Fruit fly (Drosophila melanogaster) whole organism, prepupa: ENCODE data around the gene LanA.

Experiments used
- Blimp-1 ChIP-seq: fragments of 200-800 bp; sonication (Bioruptor generic); optimal IDR thresholded peaks from 3 replicates; lab custom pipeline; 2017; ENCODE audit warnings: missing biosample characterization, missing genetic modification characterization, mild to moderate bottlenecking, moderate library complexity, missing genetic modification reagents
- CG10631 ChIP-seq: fragments of 200-800 bp; sonication (Bioruptor generic); optimal IDR thresholded peaks from 2 replicates; lab custom pipeline; 2016; ENCODE audit warnings: missing biosample characterization, missing genetic modification characterization
- CG10669 ChIP-seq: fragments of 200-800 bp; sonication (Bioruptor generic); optimal IDR thresholded peaks from 3 replicates; lab custom pipeline; 2018; ENCODE audit warnings: missing biosample characterization, mild to moderate bottlenecking, missing genetic modification characterization, moderate library complexity
- CG11294 ChIP-seq: fragments of 200-800 bp; sonication (Bioruptor generic); IDR thresholded peaks from 2 replicates; pipeline ENCODE4 v1.3.6; 2022; ENCODE audit warnings: missing biosample characterization, missing genetic modification characterization
- CG11762 ChIP-seq: fragments of 200-800 bp; sonication (Bioruptor generic); optimal IDR thresholded peaks from 3 replicates; lab custom pipeline; 2016; ENCODE audit warnings: missing biosample characterization, missing genetic modification characterization; ENCODE audit not compliant: insufficient read depth
- CG11902 ChIP-seq: fragments of 200-800 bp; sonication (Bioruptor generic); optimal IDR thresholded peaks from 3 replicates; lab custom pipeline; 2016; ENCODE audit warnings: missing biosample characterization, missing genetic modification characterization
- CG15336 ChIP-seq: fragments of 200-800 bp; sonication (Bioruptor generic); IDR thresholded peaks from 2 replicates; pipeline ENCODE4 v1.3.6; 2022; ENCODE audit warnings: missing biosample characterization, missing genetic modification characterization
- CG1621 ChIP-seq: fragments of 200-800 bp; sonication (Bioruptor generic); optimal IDR thresholded peaks from 3 replicates; lab custom pipeline; 2018; ENCODE audit warnings: missing biosample characterization, mild to moderate bottlenecking, missing genetic modification characterization
- CG16779 ChIP-seq: fragments of 200-800 bp; sonication (Bioruptor generic); optimal IDR thresholded peaks from 3 replicates; lab custom pipeline; 2017; ENCODE audit warnings: missing biosample characterization, mild to moderate bottlenecking, missing genetic modification characterization
- CG3032 ChIP-seq: fragments of 200-800 bp; optimal IDR thresholded peaks from 2 replicates; lab custom pipeline; 2019; ENCODE audit warnings: missing biosample characterization, mild to moderate bottlenecking, missing genetic modification characterization, moderate library complexity
- CG31627 ChIP-seq: fragments of 200-800 bp; sonication (Bioruptor generic); optimal IDR thresholded peaks from 3 replicates; lab custom pipeline; 2016; ENCODE audit warnings: missing biosample characterization, missing genetic modification characterization
- CG32006 ChIP-seq: fragments of 200-800 bp; sonication (Bioruptor generic); optimal IDR thresholded peaks from 3 replicates; lab custom pipeline; 2017; ENCODE audit warnings: missing biosample characterization, mild to moderate bottlenecking, missing genetic modification characterization
- CG34406 ChIP-seq: fragments of 200-800 bp; sonication (Bioruptor generic); optimal IDR thresholded peaks from 3 replicates; lab custom pipeline; 2016; ENCODE audit warnings: missing biosample characterization, missing genetic modification characterization
- CG3919 ChIP-seq: fragments of 200-800 bp; sonication (Bioruptor generic); optimal IDR thresholded peaks from 3 replicates; lab custom pipeline; 2016; ENCODE audit warnings: missing biosample characterization, missing genetic modification characterization
- CG4318 ChIP-seq: fragments of 200-800 bp; sonication (Bioruptor generic); optimal IDR thresholded peaks from 3 replicates; lab custom pipeline; 2017; ENCODE audit warnings: missing biosample characterization, mild to moderate bottlenecking, missing genetic modification characterization
- CG6163 ChIP-seq: fragments of 200-800 bp; sonication (Bioruptor generic); IDR thresholded peaks from 3 replicates; pipeline ENCODE4 v1.3.6; 2022; ENCODE audit warnings: missing biosample characterization, missing genetic modification characterization
- CG6276 ChIP-seq: fragments of 200-800 bp; sonication (Bioruptor generic); optimal IDR thresholded peaks from 2 replicates; lab custom pipeline; 2017; ENCODE audit warnings: missing biosample characterization, mild to moderate bottlenecking, missing genetic modification characterization
- CG6792 ChIP-seq: fragments of 200-800 bp; sonication (Bioruptor generic); optimal IDR thresholded peaks from 3 replicates; lab custom pipeline; 2016; ENCODE audit warnings: missing biosample characterization, missing genetic modification characterization
- CG6808 ChIP-seq: fragments of 200-800 bp; sonication (Bioruptor generic); optimal IDR thresholded peaks from 3 replicates; lab custom pipeline; 2017; ENCODE audit warnings: missing biosample characterization, missing genetic modification characterization, mild to moderate bottlenecking, moderate library complexity, missing genetic modification reagents
- CG8119 ChIP-seq: fragments of 200-800 bp; sonication (Bioruptor generic); IDR thresholded peaks from 3 replicates; pipeline ENCODE4 v1.3.6; 2022; ENCODE audit warnings: missing biosample characterization, missing genetic modification characterization
- CG8319 ChIP-seq: fragments of 200-800 bp; sonication (Bioruptor generic); optimal IDR thresholded peaks from 3 replicates; lab custom pipeline; 2016; ENCODE audit warnings: missing biosample characterization, missing genetic modification characterization
- CG8632 ChIP-seq: fragments of 200-800 bp; sonication (Bioruptor generic); optimal IDR thresholded peaks from 3 replicates; lab custom pipeline; 2016; ENCODE audit warnings: missing biosample characterization, missing genetic modification characterization
- CG9139 ChIP-seq: fragments of 200-800 bp; sonication (Bioruptor generic); optimal IDR thresholded peaks from 3 replicates; lab custom pipeline; 2017; ENCODE audit warnings: missing biosample characterization, mild to moderate bottlenecking, missing genetic modification characterization
- Eip75B ChIP-seq: fragments of 200-800 bp; sonication (Bioruptor generic); optimal IDR thresholded peaks from 3 replicates; lab custom pipeline; 2016; ENCODE audit warnings: missing biosample characterization, missing genetic modification characterization
- Eip78C ChIP-seq: fragments of 200-800 bp; sonication (Bioruptor generic); peaks from one replicate; lab custom pipeline; 2016; ENCODE audit warnings: missing biosample characterization, missing genetic modification characterization
- Eip93F ChIP-seq: fragments of 200-800 bp; sonication (Bioruptor generic); optimal IDR thresholded peaks from 2 replicates; lab custom pipeline; 2016; ENCODE audit warnings: missing biosample characterization, mild to moderate bottlenecking, missing genetic modification characterization
- Gug ChIP-seq: fragments of 200-800 bp; sonication (Bioruptor generic); IDR thresholded peaks from 2 replicates; pipeline ENCODE4 v1.3.6; 2022; ENCODE audit warnings: missing biosample characterization, missing genetic modification characterization
- Hr38 ChIP-seq: sonication (Bioruptor generic); optimal IDR thresholded peaks from 2 replicates; lab custom pipeline; 2016; ENCODE audit warnings: missing biosample characterization, missing genetic modification characterization
- Hr4 ChIP-seq: fragments of 200-800 bp; sonication (Bioruptor generic); optimal IDR thresholded peaks from 3 replicates; lab custom pipeline; 2016; ENCODE audit warnings: missing biosample characterization, missing genetic modification characterization
- Lpt ChIP-seq: fragments of 200-800 bp; sonication (Bioruptor generic); optimal IDR thresholded peaks from 3 replicates; lab custom pipeline; 2016; ENCODE audit warnings: missing biosample characterization, missing genetic modification characterization
- Met ChIP-seq: fragments of 200-800 bp; sonication (Bioruptor generic); optimal IDR thresholded peaks from 3 replicates; lab custom pipeline; 2016; ENCODE audit warnings: missing biosample characterization, missing genetic modification characterization
- OdsH ChIP-seq: fragments of 200-800 bp; sonication (Bioruptor generic); optimal IDR thresholded peaks from 3 replicates; lab custom pipeline; 2016; ENCODE audit warnings: missing biosample characterization, missing genetic modification characterization
- Smox ChIP-seq: fragments of 200-800 bp; sonication (Bioruptor generic); optimal IDR thresholded peaks from 3 replicates; lab custom pipeline; 2016; ENCODE audit warnings: missing biosample characterization, missing genetic modification characterization
- Sox14 ChIP-seq: fragments of 200-800 bp; sonication (Bioruptor generic); optimal IDR thresholded peaks from 3 replicates; lab custom pipeline; 2016; ENCODE audit warnings: missing biosample characterization, missing genetic modification characterization
- Sox15 ChIP-seq: fragments of 200-800 bp; sonication (Bioruptor generic); optimal IDR thresholded peaks from 3 replicates; lab custom pipeline; 2016; ENCODE audit warnings: missing biosample characterization, missing genetic modification characterization
- acj6 ChIP-seq: fragments of 200-800 bp; sonication (Bioruptor generic); optimal IDR thresholded peaks from 3 replicates; lab custom pipeline; 2016; ENCODE audit warnings: missing biosample characterization, missing genetic modification characterization
- cyc ChIP-seq: fragments of 200-800 bp; sonication (Bioruptor generic); optimal IDR thresholded peaks from 3 replicates; lab custom pipeline; 2016; ENCODE audit warnings: missing biosample characterization, missing genetic modification characterization
- dac ChIP-seq: fragments of 200-800 bp; sonication (Bioruptor generic); optimal IDR thresholded peaks from 2 replicates; lab custom pipeline; 2017; ENCODE audit warnings: missing biosample characterization, mild to moderate bottlenecking, missing genetic modification characterization
- dsx ChIP-seq: fragments of 200-800 bp; optimal IDR thresholded peaks from 3 replicates; lab custom pipeline; 2019; ENCODE audit warnings: missing biosample characterization, mild to moderate bottlenecking, missing genetic modification characterization, moderate library complexity; ENCODE audit not compliant: poor library complexity, severe bottlenecking
- eg ChIP-seq: fragments of 200-800 bp; sonication (Bioruptor generic); IDR thresholded peaks from 3 replicates; pipeline ENCODE4 v1.3.6; 2022; ENCODE audit warnings: missing biosample characterization, missing genetic modification characterization
- esn ChIP-seq: fragments of 200-800 bp; sonication (Bioruptor generic); optimal IDR thresholded peaks from 2 replicates; lab custom pipeline; 2016; ENCODE audit warnings: missing biosample characterization, mild to moderate bottlenecking, missing genetic modification characterization, moderate library complexity
- fd59A ChIP-seq: fragments of 200-800 bp; sonication (Bioruptor generic); optimal IDR thresholded peaks from 2 replicates; lab custom pipeline; 2017; ENCODE audit warnings: missing biosample characterization, mild to moderate bottlenecking, missing genetic modification characterization, missing genetic modification reagents
- fd85E ChIP-seq: fragments of 200-800 bp; sonication (Bioruptor generic); optimal IDR thresholded peaks from 3 replicates; lab custom pipeline; 2016; ENCODE audit warnings: missing biosample characterization, missing genetic modification characterization
- fkh ChIP-seq: fragments of 200-800 bp; sonication (Bioruptor generic); optimal IDR thresholded peaks from 3 replicates; lab custom pipeline; 2017; ENCODE audit warnings: missing biosample characterization, mild to moderate bottlenecking, missing genetic modification characterization, moderate library complexity
- lz ChIP-seq: fragments of 200-800 bp; sonication (Bioruptor generic); optimal IDR thresholded peaks from 3 replicates; lab custom pipeline; 2016; ENCODE audit warnings: missing biosample characterization, missing genetic modification characterization
- net ChIP-seq: fragments of 200-800 bp; sonication (Bioruptor generic); optimal IDR thresholded peaks from 3 replicates; lab custom pipeline; 2016; ENCODE audit warnings: missing biosample characterization, missing genetic modification characterization
- salr ChIP-seq, 2 experiments: fragments of 200-800 bp; sonication (Bioruptor generic); optimal IDR thresholded peaks; 3 replicates each; lab custom pipeline; 2016 to 2018; ENCODE audit warnings: missing biosample characterization in 2 of 2, missing genetic modification characterization in 2 of 2, mild to moderate bottlenecking in 1 of 2
- spab ChIP-seq: fragments of 200-800 bp; sonication (Bioruptor generic); optimal IDR thresholded peaks from 2 replicates; lab custom pipeline; 2017; ENCODE audit warnings: missing biosample characterization, mild to moderate bottlenecking, missing genetic modification characterization, missing genetic modification reagents
- ss ChIP-seq, 2 experiments: fragments of 200-800 bp; sonication (Bioruptor generic); optimal IDR thresholded peaks; 2 replicates in 1 of 2; 3 replicates in 1 of 2; lab custom pipeline; 2017 to 2018; ENCODE audit warnings: mild to moderate bottlenecking in 2 of 2, missing biosample characterization in 2 of 2, missing genetic modification characterization in 2 of 2, moderate library complexity in 1 of 2
- svp ChIP-seq: fragments of 200-800 bp; sonication (Bioruptor generic); peaks from one replicate; lab custom pipeline; 2016; ENCODE audit warnings: missing biosample characterization, missing genetic modification characterization
- topi ChIP-seq: fragments of 200-800 bp; sonication (Bioruptor generic); optimal IDR thresholded peaks from 3 replicates; lab custom pipeline; 2016; ENCODE audit warnings: missing biosample characterization, missing genetic modification characterization
- vri ChIP-seq: fragments of 200-800 bp; sonication (Bioruptor generic); optimal IDR thresholded peaks from 3 replicates; lab custom pipeline; 2016; ENCODE audit warnings: missing biosample characterization, mild to moderate bottlenecking, missing genetic modification characterization

Gene LanA

dm6 chr3L:6266321-6266720 lies 48.5 kb upstream of the LanA start:
- TF ChIP-seq CG9139 = peak; percentile 64
- peak; percentile 80 for TF ChIP-seq CG8119
- TF ChIP-seq eg (GFP tag; lab: Robert Waterston, UW) = peak; percentile 92
- no peak for TF ChIP-seq fd85E (GFP tag; lab: Kevin White, UChicago)
- peak; percentile 71 for TF ChIP-seq Met (GFP tag; lab: Kevin White, UChicago)
- peak; percentile 61 for TF ChIP-seq CG10669 (GFP tag; lab: Kevin White, UChicago)
- TF ChIP-seq CG6792 (GFP tag; lab: Kevin White, UChicago) = peak; percentile 74
- peak; percentile 78 for TF ChIP-seq CG3032 (tag; lab: Kevin White, UChicago)
- TF ChIP-seq CG6808 (GFP tag; lab: Kevin White, UChicago) = peak; percentile 10
- TF ChIP-seq CG31627 (GFP tag; lab: Kevin White, UChicago) = peak; percentile 45
- TF ChIP-seq dsx (GFP tag; lab: Kevin White, UChicago) = peak; percentile 77
- peak; percentile 65 for TF ChIP-seq CG11762 (GFP tag; lab: Kevin White, UChicago)
- TF ChIP-seq Smox = peak; percentile 54
- TF ChIP-seq fd59A (GFP tag; lab: Kevin White, UChicago) = peak; percentile 59
- peak; percentile 81 for TF ChIP-seq CG32006
- no peak for TF ChIP-seq Eip93F (GFP tag; lab: Kevin White, UChicago)
- TF ChIP-seq ss (GFP tag; optimal IDR thresholded peaks at IDR 0.05; lab: Kevin White, UChicago) = peak; percentile 88 to 90
- TF ChIP-seq CG1621 (tag; lab: Kevin White, UChicago) = peak; percentile 54
- peak; percentile 49 for TF ChIP-seq vri
- no peak for TF ChIP-seq Hr38 (GFP tag; lab: Kevin White, UChicago)
- TF ChIP-seq CG34406 (GFP tag; lab: Kevin White, UChicago) = peak; percentile 71
- peak; percentile 17 for TF ChIP-seq Blimp-1
- peak; percentile 31 for TF ChIP-seq spab (GFP tag; lab: Kevin White, UChicago)
- TF ChIP-seq CG11294 (GFP tag; lab: Robert Waterston, UW) = peak; percentile 44; the same call in 1 of the 2 replicates
- peak; percentile 81 for TF ChIP-seq Eip75B
- peak; percentile 70 for TF ChIP-seq CG6276 (GFP tag; lab: Kevin White, UChicago)
- peak; percentile 82 for TF ChIP-seq acj6 (GFP tag; lab: Kevin White, UChicago)
- peak; percentile 84 for TF ChIP-seq CG15336 (GFP tag; lab: Robert Waterston, UW)
- TF ChIP-seq net (GFP tag; lab: Kevin White, UChicago) = peak; percentile 78
- peak; percentile 50 for TF ChIP-seq Sox15 (GFP tag; lab: Kevin White, UChicago)
- TF ChIP-seq OdsH = peak; percentile 82
- TF ChIP-seq CG8632 = peak; percentile 73
- TF ChIP-seq Lpt (GFP tag; lab: Kevin White, UChicago) = peak; percentile 76
- peak; percentile 92 for TF ChIP-seq svp (GFP tag; lab: Kevin White, UChicago)
- TF ChIP-seq CG8319 = no peak
- peak; percentile 89 for TF ChIP-seq CG3919
- TF ChIP-seq CG16779 (tag; lab: Kevin White, UChicago) = peak; percentile 60
- TF ChIP-seq esn (GFP tag; lab: Kevin White, UChicago) = peak; percentile 71
- TF ChIP-seq CG6163 (GFP tag; lab: Robert Waterston, UW) = peak; percentile 88
- peak; percentile 55 for TF ChIP-seq Gug (GFP tag; lab: Robert Waterston, UW)
- TF ChIP-seq dac = peak; percentile 26
- peak; percentile 59 for TF ChIP-seq CG4318 (GFP tag; lab: Kevin White, UChicago)
- peak; percentile 82 for TF ChIP-seq Hr4 (GFP tag; lab: Kevin White, UChicago)
- TF ChIP-seq salr (GFP tag; optimal IDR thresholded peaks at IDR 0.05; lab: Kevin White, UChicago) = peak; percentile 18 to 75
- peak; percentile 15 for TF ChIP-seq CG11902
- TF ChIP-seq topi = peak; percentile 75
- no peak for TF ChIP-seq fkh (GFP tag; lab: Kevin White, UChicago)
- peak; percentile 76 for TF ChIP-seq Sox14 (GFP tag; lab: Kevin White, UChicago)
- TF ChIP-seq lz (GFP tag; lab: Kevin White, UChicago) = peak; percentile 51
- peak; percentile 98 for TF ChIP-seq Eip78C (GFP tag; lab: Kevin White, UChicago)
- peak; percentile 88 for TF ChIP-seq CG10631 (GFP tag; lab: Kevin White, UChicago)
- TF ChIP-seq cyc (GFP tag; lab: Kevin White, UChicago) = peak; percentile 56
